Comparison of ENCODE assay signal across 1 fruit fly cellular context in genomic region chrX:9251212-9251877, dm6.
TF ChIP-seq lines count a peak whose summit lies in the region.

No protein-coding gene starts in this region.

TF ChIP-seq in whole organism, embryonic, 481 proteins besides CTCF, POLR2A, EP300 and RAD21 (continued from another document and continues in another):
- TF ChIP-seq prd (optimal IDR thresholded peaks at IDR 0.05; lab: Kevin White, UChicago) (no peak), prd (GFP tag; IDR thresholded peaks at IDR 0.05; lab: Robert Waterston, UW) (peak; percentile 44; the same call in 2 of the 3 replicates), stc (GFP tag; IDR thresholded peaks at IDR 0.05; lab: Robert Waterston, UW) (peak; percentile 43; the same call in 1 of the 2 replicates), ara (GFP tag; IDR thresholded peaks at IDR 0.05; lab: Robert Waterston, UW) (no peak), trh (GFP tag; optimal IDR thresholded peaks at IDR 0.05; lab: Kevin White, UChicago) (no peak), CG6689 (GFP tag; IDR thresholded peaks at IDR 0.05; lab: Robert Waterston, UW) (peak; percentile 43; the same call in 1 of the 2 replicates), GATAe (GFP tag; conservative IDR thresholded peaks at IDR 0.05; lab: Robert Waterston, UW) (no peak), cg (GFP tag; optimal IDR thresholded peaks at IDR 0.05; lab: Kevin White, UChicago) (no peak), CG3163 (GFP tag; optimal IDR thresholded peaks at IDR 0.05; lab: Kevin White, UChicago) (no peak), usp (GFP tag; optimal IDR thresholded peaks at IDR 0.05; lab: Kevin White, UChicago) (no peak), CG7786 (GFP tag; optimal IDR thresholded peaks at IDR 0.05; lab: Kevin White, UChicago) (no peak), Usf (GFP tag; optimal IDR thresholded peaks at IDR 0.05; lab: Kevin White, UChicago) (no peak), sc (optimal IDR thresholded peaks at IDR 0.05; lab: Kevin White, UChicago) (no peak), sc (GFP tag; optimal IDR thresholded peaks at IDR 0.05; lab: Kevin White, UChicago) (no peak), CG5180 (GFP tag; optimal IDR thresholded peaks at IDR 0.05; lab: Kevin White, UChicago) (no peak), croc (GFP tag; conservative IDR thresholded peaks at IDR 0.05; lab: Robert Waterston, UW) (no peak; the same call in 2 of the 3 replicates), emc (GFP tag; optimal IDR thresholded peaks at IDR 0.05; lab: Kevin White, UChicago) (no peak), CG10979 (tag; optimal IDR thresholded peaks at IDR 0.05; lab: Kevin White, UChicago) (peak; percentile 34), Side (GFP tag; optimal IDR thresholded peaks at IDR 0.05; lab: Kevin White, UChicago) (no peak), cwo (GFP tag; optimal IDR thresholded peaks at IDR 0.05; lab: Kevin White, UChicago) (no peak), fu2 (GFP tag; optimal IDR thresholded peaks at IDR 0.05; lab: Kevin White, UChicago) (no peak), lola (GFP tag; optimal IDR thresholded peaks at IDR 0.05; lab: Kevin White, UChicago) (peak in 1 of 3 experiments; percentile 5), hb (GFP tag; IDR thresholded peaks at IDR 0.05; lab: Robert Waterston, UW; ENCODE audit: partially characterized antibody) (no peak), tx (GFP tag; optimal IDR thresholded peaks at IDR 0.05; lab: Kevin White, UChicago) (no peak), jumu (GFP tag; optimal IDR thresholded peaks at IDR 0.05; lab: Kevin White, UChicago) (no peak), gem (tag; optimal IDR thresholded peaks at IDR 0.05; lab: Kevin White, UChicago) (peak; percentile 37), fd102C (GFP tag; optimal IDR thresholded peaks at IDR 0.05; lab: Kevin White, UChicago) (no peak), peb (GFP tag; IDR thresholded peaks at IDR 0.05; lab: Robert Waterston, UW) (no peak), kay (GFP tag; optimal IDR thresholded peaks at IDR 0.05; lab: Kevin White, UChicago) (no peak), maf-S (GFP tag; optimal IDR thresholded peaks at IDR 0.05; lab: Kevin White, UChicago) (no peak), CG7987 (GFP tag; optimal IDR thresholded peaks at IDR 0.05; lab: Kevin White, UChicago) (no peak), z (GFP tag; IDR thresholded peaks at IDR 0.05; lab: Robert Waterston, UW) (no peak), sr (GFP tag; IDR thresholded peaks at IDR 0.05; lab: Robert Waterston, UW) (no peak), salm (tag; optimal IDR thresholded peaks at IDR 0.05; lab: Kevin White, UChicago) (no peak), CG6683 (GFP tag; optimal IDR thresholded peaks at IDR 0.05; lab: Kevin White, UChicago) (no peak), tgo (GFP tag; IDR thresholded peaks at IDR 0.05; lab: Robert Waterston, UW) (peak; percentile 56), ems (GFP tag; optimal IDR thresholded peaks at IDR 0.05; lab: Kevin White, UChicago) (no peak), gt (GFP tag; IDR thresholded peaks at IDR 0.05; lab: Robert Waterston, UW) (no peak), Lhr (GFP tag; optimal IDR thresholded peaks at IDR 0.05; lab: Kevin White, UChicago) (no peak), CG9609 (GFP tag; optimal IDR thresholded peaks at IDR 0.05; lab: Kevin White, UChicago) (no peak), CG9932 (GFP tag; IDR thresholded peaks at IDR 0.05; lab: Robert Waterston, UW) (no peak; the same call in 1 of the 2 replicates), gro (GFP tag; optimal IDR thresholded peaks at IDR 0.05; lab: Kevin White, UChicago) (no peak), CG2116 (GFP tag; optimal IDR thresholded peaks at IDR 0.05; lab: Kevin White, UChicago) (no peak), CG17385 (GFP tag; optimal IDR thresholded peaks at IDR 0.05; lab: Kevin White, UChicago) (peak; percentile 4), dpn (GFP tag; optimal IDR thresholded peaks at IDR 0.05; lab: Kevin White, UChicago) (peak in 1 of 2 experiments; percentile 24), Xrp1 (GFP tag; IDR thresholded peaks at IDR 0.05; lab: Robert Waterston, UW) (peak; percentile 49; the same call in 1 of the 2 replicates), TFAM (GFP tag; optimal IDR thresholded peaks at IDR 0.05; lab: Kevin White, UChicago) (no peak), CG12391 (tag; optimal IDR thresholded peaks at IDR 0.05; lab: Kevin White, UChicago) (peak; percentile 40), CG18476 (GFP tag; optimal IDR thresholded peaks at IDR 0.05; lab: Kevin White, UChicago) (no peak), Sry-δ (GFP tag; optimal IDR thresholded peaks at IDR 0.05; lab: Kevin White, UChicago) (no peak), vvl (GFP tag; IDR thresholded peaks at IDR 0.05; lab: Robert Waterston, UW) (0 out of 2 replicates have a peak, but pooled peaks have one; percentile 19), abd-A (tag; optimal IDR thresholded peaks at IDR 0.05; lab: Kevin White, UChicago) (no peak), CG30431 (GFP tag; optimal IDR thresholded peaks at IDR 0.05; lab: Kevin White, UChicago) (no peak), CG4404 (GFP tag; IDR thresholded peaks at IDR 0.05; lab: Robert Waterston, UW) (no peak), CG14965 (GFP tag; optimal IDR thresholded peaks at IDR 0.05; lab: Kevin White, UChicago; ENCODE audit: borderline replicate concordance) (no peak), CG11695 (GFP tag; IDR thresholded peaks at IDR 0.05; lab: Robert Waterston, UW) (0 out of 3 replicates have a peak, but pooled peaks have one; percentile 34), CG13123 (GFP tag; optimal IDR thresholded peaks at IDR 0.05; lab: Kevin White, UChicago) (no peak), CG12071 (GFP tag; optimal IDR thresholded peaks at IDR 0.05; lab: Kevin White, UChicago) (no peak), Hsf (GFP tag; optimal IDR thresholded peaks at IDR 0.05; lab: Kevin White, UChicago) (peak; percentile 24), CG15601 (tag; optimal IDR thresholded peaks at IDR 0.05; lab: Kevin White, UChicago) (no peak), ham (GFP tag; IDR thresholded peaks at IDR 0.05; lab: Robert Waterston, UW) (no peak), MTF-1 (GFP tag; optimal IDR thresholded peaks at IDR 0.05; lab: Kevin White, UChicago; ENCODE audit: borderline replicate concordance) (no peak), CG11398 (GFP tag; optimal IDR thresholded peaks at IDR 0.05; lab: Kevin White, UChicago) (no peak), CG17829 (tag; optimal IDR thresholded peaks at IDR 0.05; lab: Kevin White, UChicago) (no peak), CG9437 (GFP tag; optimal IDR thresholded peaks at IDR 0.05; lab: Kevin White, UChicago) (peak; percentile 7), Mad (GFP tag; optimal IDR thresholded peaks at IDR 0.05; lab: Kevin White, UChicago) (no peak), CG2199 (GFP tag; IDR thresholded peaks at IDR 0.05; lab: Robert Waterston, UW) (0 out of 3 replicates have a peak, but pooled peaks have one; percentile 42), tll (GFP tag; optimal IDR thresholded peaks at IDR 0.05; lab: Kevin White, UChicago) (no peak), Asciz (GFP tag; optimal IDR thresholded peaks at IDR 0.05; lab: Kevin White, UChicago) (peak; percentile 20), Six4 (GFP tag; optimal IDR thresholded peaks at IDR 0.05; lab: Kevin White, UChicago) (no peak), CG6654 (GFP tag; optimal IDR thresholded peaks at IDR 0.05; lab: Kevin White, UChicago) (no peak), gce (GFP tag; IDR thresholded peaks at IDR 0.05; lab: Robert Waterston, UW) (no peak), CG6272 (GFP tag; IDR thresholded peaks at IDR 0.05; lab: Robert Waterston, UW) (no peak), CG8478 (optimal IDR thresholded peaks at IDR 0.05; lab: Kevin White, UChicago) (no peak), aop (GFP tag; IDR thresholded peaks at IDR 0.05; lab: Robert Waterston, UW) (no peak), repo (GFP tag; optimal IDR thresholded peaks at IDR 0.05; lab: Kevin White, UChicago) (no peak), gcm2 (GFP tag; optimal IDR thresholded peaks at IDR 0.05; lab: Kevin White, UChicago) (no peak), fd96Cb (tag; optimal IDR thresholded peaks at IDR 0.05; lab: Kevin White, UChicago) (no peak), lilli (GFP tag; optimal IDR thresholded peaks at IDR 0.05; lab: Kevin White, UChicago) (peak; percentile 25), CG9876 (GFP tag; optimal IDR thresholded peaks at IDR 0.05; lab: Kevin White, UChicago) (no peak), CG7372 (GFP tag; IDR thresholded peaks at IDR 0.05; lab: Robert Waterston, UW) (no peak), CG14441 (GFP tag; IDR thresholded peaks at IDR 0.05; lab: Robert Waterston, UW) (peak; percentile 52), CG3847 (GFP tag; IDR thresholded peaks at IDR 0.05; lab: Robert Waterston, UW) (no peak), Dref (GFP tag; IDR thresholded peaks at IDR 0.05; lab: Robert Waterston, UW) (no peak), Deaf1 (tag; optimal IDR thresholded peaks at IDR 0.05; lab: Kevin White, UChicago) (no peak), Hmr (GFP tag; optimal IDR thresholded peaks at IDR 0.05; lab: Kevin White, UChicago) (no peak), Sox102F (GFP tag; optimal IDR thresholded peaks at IDR 0.05; lab: Kevin White, UChicago) (peak; percentile 43), h (optimal IDR thresholded peaks at IDR 0.05; lab: Kevin White, UChicago) (no peak), CG1233 (GFP tag; optimal IDR thresholded peaks at IDR 0.05; lab: Kevin White, UChicago) (peak; percentile 7), CG17186 (GFP tag; optimal IDR thresholded peaks at IDR 0.05; lab: Kevin White, UChicago) (no peak), jigr1 (GFP tag; IDR thresholded peaks at IDR 0.05; lab: Robert Waterston, UW) (no peak), CG16815 (GFP tag; optimal IDR thresholded peaks at IDR 0.05; lab: Kevin White, UChicago) (no peak), Adf1 (GFP tag; IDR thresholded peaks at IDR 0.05; lab: Robert Waterston, UW) (no peak), CG7271 (tag; optimal IDR thresholded peaks at IDR 0.05; lab: Kevin White, UChicago) (no peak), phol (tag; optimal IDR thresholded peaks at IDR 0.05; lab: Kevin White, UChicago) (peak; percentile 15), CG3995 (GFP tag; optimal IDR thresholded peaks at IDR 0.05; lab: Kevin White, UChicago) (no peak), Bgb (GFP tag; IDR thresholded peaks at IDR 0.05; lab: Robert Waterston, UW; ENCODE audit: partially characterized antibody) (no peak), B-H2 (GFP tag; optimal IDR thresholded peaks at IDR 0.05; lab: Kevin White, UChicago) (no peak), C15 (GFP tag; IDR thresholded peaks at IDR 0.05; lab: Robert Waterston, UW) (no peak), tio (GFP tag; optimal IDR thresholded peaks at IDR 0.05; lab: Kevin White, UChicago) (no peak), CG3726 (GFP tag; IDR thresholded peaks at IDR 0.05; lab: Robert Waterston, UW) (no peak), CG5953 (GFP tag; IDR thresholded peaks at IDR 0.05; lab: Robert Waterston, UW) (no peak), Stat92E (GFP tag; optimal IDR thresholded peaks at IDR 0.05; lab: Kevin White, UChicago) (no peak), CG17361 (GFP tag; IDR thresholded peaks at IDR 0.05; lab: Robert Waterston, UW) (peak; percentile 47; the same call in 1 of the 3 replicates), Eip74EF (GFP tag; optimal IDR thresholded peaks at IDR 0.05; lab: Kevin White, UChicago) (peak in 1 of 2 experiments; percentile 93), CG34376 (GFP tag; optimal IDR thresholded peaks at IDR 0.05; lab: Kevin White, UChicago) (no peak), CG1603 (tag; optimal IDR thresholded peaks at IDR 0.05; lab: Kevin White, UChicago) (peak; percentile 54), gsb-n (tag; optimal IDR thresholded peaks at IDR 0.05; lab: Kevin White, UChicago) (no peak), BtbVII (GFP tag; optimal IDR thresholded peaks at IDR 0.05; lab: Kevin White, UChicago) (no peak), Dip3 (GFP tag; optimal IDR thresholded peaks at IDR 0.05; lab: Kevin White, UChicago) (no peak), tna (GFP tag; IDR thresholded peaks at IDR 0.05; lab: Robert Waterston, UW; ENCODE audit: partially characterized antibody) (no peak), Ets97D (GFP tag; optimal IDR thresholded peaks at IDR 0.05; lab: Kevin White, UChicago) (no peak), unc-4 (GFP tag; IDR thresholded peaks at IDR 0.05; lab: Robert Waterston, UW; ENCODE audit: partially characterized antibody) (no peak), dysf (GFP tag; IDR thresholded peaks at IDR 0.05; lab: Robert Waterston, UW) (0 out of 3 replicates have a peak, but pooled peaks have one; percentile 26), CG12769 (tag; optimal IDR thresholded peaks at IDR 0.05; lab: Kevin White, UChicago) (no peak), luna (GFP tag; optimal IDR thresholded peaks at IDR 0.05; lab: Kevin White, UChicago) (no peak), Ravus (GFP tag; IDR thresholded peaks at IDR 0.05; lab: Robert Waterston, UW) (no peak), slbo (GFP tag; IDR thresholded peaks at IDR 0.05; lab: Robert Waterston, UW) (peak; percentile 51), eve (GFP tag; optimal IDR thresholded peaks at IDR 0.05; lab: Kevin White, UChicago) (no peak), CG10431 (GFP tag; optimal IDR thresholded peaks at IDR 0.05; lab: Kevin White, UChicago) (no peak), B-H1 (GFP tag; IDR thresholded peaks at IDR 0.05; lab: Robert Waterston, UW) (no peak), CG14014 (GFP tag; IDR thresholded peaks at IDR 0.05; lab: Robert Waterston, UW) (no peak), CG13775 (GFP tag; optimal IDR thresholded peaks at IDR 0.05; lab: Kevin White, UChicago) (no peak), ind (GFP tag; optimal IDR thresholded peaks at IDR 0.05; lab: Kevin White, UChicago) (peak; percentile 27), HHEX (GFP tag; optimal IDR thresholded peaks at IDR 0.05; lab: Kevin White, UChicago) (no peak), crc (GFP tag; optimal IDR thresholded peaks at IDR 0.05; lab: Kevin White, UChicago) (no peak), Taf1 (GFP tag; IDR thresholded peaks at IDR 0.05; lab: Robert Waterston, UW) (no peak), Xbp1 (GFP tag; optimal IDR thresholded peaks at IDR 0.05; lab: Kevin White, UChicago) (peak; percentile 22), CG8359 (GFP tag; optimal IDR thresholded peaks at IDR 0.05; lab: Kevin White, UChicago; ENCODE audit: borderline replicate concordance) (no peak), CG2129 (GFP tag; IDR thresholded peaks at IDR 0.05; lab: Robert Waterston, UW; ENCODE audit: partially characterized antibody) (no peak), mam (GFP tag; optimal IDR thresholded peaks at IDR 0.05; lab: Kevin White, UChicago) (no peak), mld (GFP tag; IDR thresholded peaks at IDR 0.05; lab: Robert Waterston, UW; ENCODE audit: partially characterized antibody) (no peak), D19A (tag; optimal IDR thresholded peaks at IDR 0.05; lab: Kevin White, UChicago) (no peak), CG4854 (GFP tag; optimal IDR thresholded peaks at IDR 0.05; lab: Kevin White, UChicago) (no peak), CG4617 (GFP tag; optimal IDR thresholded peaks at IDR 0.05; lab: Kevin White, UChicago; ENCODE audit: borderline replicate concordance) (no peak), CG12219 (GFP tag; optimal IDR thresholded peaks at IDR 0.05; lab: Kevin White, UChicago) (no peak)
